Worm (Caenorhabditis elegans) whole organism, L1 larva: Measurements from ENCODE around the gene R186.8.
A peak's percentile ranks its signal among the peaks of the same experiment; 100 is the strongest.

ENCODE experiments used
- C16A3.4 ChIP-seq: fragments of 150-350 bp; optimal IDR thresholded peaks from 2 replicates; lab custom pipeline; 2014; ENCODE audit warnings: missing biosample characterization, missing genetic modification characterization
- Y116A8C.19 ChIP-seq: sonication (generic microtip); optimal IDR thresholded peaks from 2 replicates; lab custom pipeline; 2016; ENCODE audit warnings: missing compliant biosample characterization, missing genetic modification characterization, borderline replicate concordance
- aha-1 ChIP-seq: fragments of 150-350 bp; optimal IDR thresholded peaks from 2 replicates; lab custom pipeline; 2014; ENCODE audit warnings: missing biosample characterization, missing genetic modification characterization
- alr-1 ChIP-seq: fragments of 200-800 bp; sonication (Bioruptor generic); optimal IDR thresholded peaks from 2 replicates; lab custom pipeline; 2018; ENCODE audit warnings: borderline replicate concordance, mild to moderate bottlenecking, missing genetic modification characterization, missing compliant biosample characterization
- aly-2 ChIP-seq: fragments of 150-350 bp; optimal IDR thresholded peaks from 2 replicates; lab custom pipeline; 2014; ENCODE audit warnings: missing biosample characterization, missing genetic modification characterization
- ama-1 ChIP-seq: fragments of 150-350 bp; optimal IDR thresholded peaks from 2 replicates; lab custom pipeline; 2014
- blmp-1 ChIP-seq: fragments of 150-350 bp; optimal IDR thresholded peaks from 2 replicates; lab custom pipeline; 2014; ENCODE audit warnings: missing biosample characterization, missing genetic modification characterization
- ceh-63 ChIP-seq: fragments of 200-800 bp; sonication (Bioruptor generic); optimal IDR thresholded peaks from 2 replicates; lab custom pipeline; 2018; ENCODE audit warnings: mild to moderate bottlenecking, missing genetic modification characterization, missing compliant biosample characterization
- ceh-8 ChIP-seq: fragments of 200-800 bp; sonication (Bioruptor generic); optimal IDR thresholded peaks from 2 replicates; lab custom pipeline; 2018; ENCODE audit warnings: mild to moderate bottlenecking, missing genetic modification characterization, moderate library complexity, missing compliant biosample characterization
- ceh-82 ChIP-seq, 3 experiments: fragments of 150-350 bp in 1 of 3; sonication (generic microtip) in 2 of 3; optimal IDR thresholded peaks; 2 replicates each; lab custom pipeline; 2014 to 2017; ENCODE audit warnings: missing biosample characterization in 3 of 3, missing genetic modification characterization in 3 of 3
- dpl-1 ChIP-seq, 3 experiments: fragments of 150-350 bp in 2 of 3; sonication (generic microtip) in 1 of 3; optimal IDR thresholded peaks; 2 replicates each; lab custom pipeline; 2014 to 2017; ENCODE audit warnings: missing biosample characterization in 3 of 3, missing genetic modification characterization in 3 of 3, missing genetic modification reagents in 3 of 3
- efl-1 ChIP-seq, 4 experiments: fragments of 150-350 bp; optimal IDR thresholded peaks in 3 of 4; peaks in 1 of 4; 1 replicate in 1 of 4; 2 replicates in 3 of 4; lab custom pipeline; 2014; ENCODE audit warnings: missing biosample characterization in 2 of 4, missing genetic modification characterization in 2 of 4, missing genetic modification reagents in 2 of 4
- egl-13 ChIP-seq: sonication (generic microtip); optimal IDR thresholded peaks from 2 replicates; lab custom pipeline; 2016; ENCODE audit warnings: missing genotype, missing genetic modification reagents, missing genetic modification characterization, missing compliant biosample characterization
- egl-27 ChIP-seq, 2 experiments: fragments of 150-350 bp in 1 of 2; sonication (generic microtip); optimal IDR thresholded peaks; 3 replicates each; lab custom pipeline; 2017 to 2018; ENCODE audit warnings: missing biosample characterization in 2 of 2, missing genetic modification characterization in 2 of 2, missing genetic modification reagents in 2 of 2
- elt-2 ChIP-seq: sonication (generic microtip); optimal IDR thresholded peaks from 2 replicates; lab custom pipeline; 2016; ENCODE audit warnings: missing genetic modification characterization, mild to moderate bottlenecking, inconsistent platforms, missing compliant biosample characterization, missing genetic modification reagents
- fkh-4 ChIP-seq: sonication (generic microtip); optimal IDR thresholded peaks from 2 replicates; lab custom pipeline; 2016; ENCODE audit warnings: missing compliant biosample characterization, missing genetic modification characterization, borderline replicate concordance
- grh-1 ChIP-seq: fragments of 200-800 bp; sonication (Bioruptor generic); IDR thresholded peaks from 2 replicates; pipeline ENCODE4 v1.3.6; 2022; ENCODE audit warnings: missing genetic modification reagents, missing genetic modification characterization, missing compliant biosample characterization
- lin-14 ChIP-seq: fragments of 200-800 bp; sonication (Bioruptor generic); optimal IDR thresholded peaks from 2 replicates; lab custom pipeline; 2018; ENCODE audit warnings: mild to moderate bottlenecking, missing genetic modification characterization, moderate library complexity, missing compliant biosample characterization
- lin-15B ChIP-seq: fragments of 150-350 bp; sonication (generic microtip); optimal IDR thresholded peaks from 3 replicates; lab custom pipeline; 2014; ENCODE audit warnings: missing biosample characterization, missing genetic modification characterization
- lin-39 ChIP-seq: fragments of 150-350 bp; optimal IDR thresholded peaks from 2 replicates; lab custom pipeline; 2014; ENCODE audit warnings: missing biosample characterization, missing genetic modification reagents, missing genetic modification characterization
- lsy-2 ChIP-seq, 2 experiments: fragments of 150-350 bp; optimal IDR thresholded peaks; 2 replicates each; lab custom pipeline; 2014; ENCODE audit warnings: missing biosample characterization in 2 of 2, missing genetic modification characterization in 2 of 2
- mdl-1 ChIP-seq, 2 experiments: fragments of 150-350 bp; optimal IDR thresholded peaks; 2 replicates each; lab custom pipeline; 2014 to 2017; ENCODE audit warnings: missing biosample characterization in 2 of 2, missing genetic modification characterization in 2 of 2, inconsistent platforms in 1 of 2
- mef-2 ChIP-seq: fragments of 150-350 bp; optimal IDR thresholded peaks from 2 replicates; lab custom pipeline; 2014; ENCODE audit warnings: missing biosample characterization, missing genetic modification characterization
- mep-1 ChIP-seq: fragments of 150-350 bp; optimal IDR thresholded peaks from 2 replicates; lab custom pipeline; 2014; ENCODE audit warnings: missing biosample characterization, missing genetic modification characterization
- nhr-12 ChIP-seq: sonication (generic microtip); optimal IDR thresholded peaks from 2 replicates; lab custom pipeline; 2017; ENCODE audit warnings: missing biosample characterization, missing genetic modification characterization
- nhr-237 ChIP-seq: fragments of 150-350 bp; optimal IDR thresholded peaks from 2 replicates; lab custom pipeline; 2014; ENCODE audit warnings: missing biosample characterization, missing genetic modification characterization
- nhr-85 ChIP-seq: sonication (generic microtip); peaks from one replicate; lab custom pipeline; 2016; ENCODE audit warnings: missing genetic modification characterization, inconsistent platforms, missing compliant biosample characterization
- pqm-1 ChIP-seq: sonication (generic microtip); optimal IDR thresholded peaks from 3 replicates; lab custom pipeline; 2017; ENCODE audit warnings: missing biosample characterization, missing genetic modification characterization
- rnt-1 ChIP-seq: sonication (generic microtip); optimal IDR thresholded peaks from 2 replicates; lab custom pipeline; 2016; ENCODE audit warnings: mild to moderate bottlenecking, missing genetic modification characterization, moderate library complexity, missing compliant biosample characterization
- snpc-4 ChIP-seq: fragments of 150-350 bp; optimal IDR thresholded peaks from 2 replicates; lab custom pipeline; 2014; ENCODE audit warnings: missing biosample characterization, missing genetic modification characterization
- snu-23 ChIP-seq: sonication (generic microtip); optimal IDR thresholded peaks from 2 replicates; lab custom pipeline; 2016; ENCODE audit warnings: missing genetic modification characterization, missing compliant biosample characterization
- sup-37 ChIP-seq: fragments of 200-800 bp; sonication (Bioruptor generic); optimal IDR thresholded peaks from 2 replicates; lab custom pipeline; 2018; ENCODE audit warnings: mild to moderate bottlenecking, missing genetic modification characterization, missing compliant biosample characterization
- tbx-2 ChIP-seq: sonication (generic microtip); optimal IDR thresholded peaks from 2 replicates; lab custom pipeline; 2016; ENCODE audit warnings: missing genetic modification characterization, missing compliant biosample characterization
- unc-62 ChIP-seq: fragments of 150-350 bp; optimal IDR thresholded peaks from 2 replicates; lab custom pipeline; 2014; ENCODE audit warnings: missing biosample characterization, missing genetic modification reagents, missing genetic modification characterization
- xbp-1 ChIP-seq: sonication (generic microtip); optimal IDR thresholded peaks from 2 replicates; lab custom pipeline; 2016; ENCODE audit warnings: missing genetic modification characterization, missing compliant biosample characterization
- zag-1 ChIP-seq: fragments of 150-350 bp; optimal IDR thresholded peaks from 2 replicates; lab custom pipeline; 2014; ENCODE audit warnings: missing biosample characterization, missing genetic modification characterization
- ztf-4 ChIP-seq: fragments of 150-350 bp; optimal IDR thresholded peaks from 2 replicates; lab custom pipeline; 2014; ENCODE audit warnings: missing biosample characterization, missing genetic modification characterization

R186.8 gene

DNA sequence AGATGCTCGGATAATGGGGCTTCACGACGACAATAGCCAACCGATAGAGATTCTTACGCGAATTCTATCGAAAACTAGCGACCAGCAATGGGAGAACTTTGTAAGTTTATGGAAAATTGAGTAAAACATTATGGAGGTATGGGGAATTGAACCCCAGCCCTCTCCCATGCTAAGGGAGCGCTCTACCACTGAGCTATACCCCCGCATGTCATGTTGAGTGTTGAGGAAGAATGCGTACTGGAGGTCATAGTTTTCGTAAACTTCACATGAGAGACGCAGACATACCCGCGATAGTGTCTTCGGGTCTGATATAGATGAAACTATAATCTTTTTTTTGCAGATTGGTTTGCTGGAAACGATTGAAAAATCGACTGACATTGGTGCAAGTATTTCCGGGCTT is 35.6 kb upstream of the R186.8 start (continued):
- no peak for TF ChIP-seq nhr-12
- TF ChIP-seq sup-37 (GFP tag; lab: Kevin White, UChicago) = no peak
- no peak for TF ChIP-seq aha-1
- TF ChIP-seq snpc-4 (tag; lab: Kevin White, UChicago) = peak; percentile 58
- peak; percentile 47 to 70 for TF ChIP-seq lsy-2 (tag; optimal IDR thresholded peaks at IDR 0.05; lab: Kevin White, UChicago)
- peak; percentile 79 for TF ChIP-seq aly-2 (tag; lab: Kevin White, UChicago)
- no peak for TF ChIP-seq pqm-1 (tag; lab: Kevin White, UChicago)
- no peak for TF ChIP-seq ceh-8 (GFP tag; lab: Kevin White, UChicago)

DNA sequence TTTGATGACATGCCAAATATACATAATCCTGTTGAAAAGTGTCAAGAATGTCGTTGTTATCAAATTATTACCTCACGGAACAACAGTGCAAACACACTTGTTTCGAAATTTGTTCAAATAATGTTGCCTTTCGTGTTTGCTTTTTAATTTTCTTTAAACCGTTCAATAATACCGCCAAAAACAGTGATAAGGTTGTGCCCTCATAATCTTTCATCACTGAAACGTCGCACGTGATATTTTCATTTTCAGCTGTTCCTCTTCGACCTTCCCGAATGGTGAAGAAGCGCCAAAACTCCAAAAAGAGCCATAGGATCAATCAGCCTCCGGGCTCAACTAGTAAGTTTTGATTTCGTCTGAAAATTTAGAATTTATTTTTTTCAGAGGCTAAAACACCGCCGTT is 34.3 kb upstream of the R186.8 start, which contains the start of gene inft-2:
inft-2 (plus strand) TSS at position 248 of the 400 bp plus-strand sequence.
- TF ChIP-seq lin-14 (GFP tag; lab: Kevin White, UChicago) (no peak), mef-2 (tag; lab: Kevin White, UChicago) (no peak), sup-37 (GFP tag; lab: Kevin White, UChicago) (no peak), efl-1 (optimal IDR thresholded peaks at IDR 0.05; lab: Kevin White, UChicago) (no peak), efl-1 (GFP tag; optimal IDR thresholded peaks at IDR 0.05 in 1 of 2; lab: Kevin White, UChicago) (peak in 1 of 2 experiments; percentile 52), ceh-82 (tag; optimal IDR thresholded peaks at IDR 0.05; lab: Kevin White, UChicago) (no peak), elt-2 (peak; percentile 25), lin-15B (no peak), rnt-1 (tag; lab: Kevin White, UChicago) (no peak), lsy-2 (tag; optimal IDR thresholded peaks at IDR 0.05; lab: Kevin White, UChicago) (no peak), mdl-1 (tag; optimal IDR thresholded peaks at IDR 0.05; lab: Kevin White, UChicago) (no peak), nhr-85 (tag; lab: Kevin White, UChicago) (no peak), lin-39 (no peak), egl-27 (tag; optimal IDR thresholded peaks at IDR 0.05; lab: Kevin White, UChicago) (no peak)
- TF ChIP-seq, all 84 proteins: peak for 2

ce11 chrV:13000068-13000467 is 32.3 kb upstream of the R186.8 start:
- TF ChIP-seq fkh-4 (no peak), tbx-2 (tag; lab: Kevin White, UChicago) (no peak), ztf-4 (tag; lab: Kevin White, UChicago) (no peak), zag-1 (no peak), xbp-1 (tag; lab: Kevin White, UChicago) (no peak), alr-1 (tag; lab: Kevin White, UChicago) (no peak), sup-37 (GFP tag; lab: Kevin White, UChicago) (no peak), snpc-4 (tag; lab: Kevin White, UChicago) (no peak), grh-1 (GFP tag; lab: Robert Waterston, UW) (no peak), unc-62 (GFP tag; lab: Kevin White, UChicago) (no peak), snu-23 (no peak), blmp-1 (tag; lab: Kevin White, UChicago) (no peak), egl-13 (tag; lab: Kevin White, UChicago) (no peak), Y116A8C.19 (tag; lab: Kevin White, UChicago) (no peak), nhr-12 (no peak), ceh-63 (GFP tag; lab: Kevin White, UChicago) (no peak), dpl-1 (GFP tag; optimal IDR thresholded peaks at IDR 0.05; lab: Kevin White, UChicago) (no peak), C16A3.4 (tag; lab: Kevin White, UChicago) (no peak)

DNA sequence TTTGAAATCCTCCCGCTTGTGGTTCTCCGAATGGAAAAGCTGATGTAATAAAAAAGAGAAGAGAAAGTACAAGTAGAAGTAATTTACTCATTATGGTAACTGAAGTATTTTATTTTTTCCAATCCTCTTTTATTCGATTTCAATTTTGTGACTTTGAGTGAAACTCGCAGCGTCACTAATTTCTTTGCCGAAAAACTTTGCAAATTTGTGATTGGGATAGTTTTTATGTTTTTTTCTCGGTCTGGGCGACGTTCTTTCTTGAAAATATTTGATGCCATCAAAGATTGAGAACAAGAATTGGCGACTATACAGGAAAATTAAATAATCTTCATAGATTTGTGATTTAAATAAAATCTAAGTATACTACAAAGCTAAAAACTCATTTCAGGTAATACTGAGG is 31.8 kb upstream of the R186.8 start, which contains the start of gene far-4:
far-4 (minus strand) TSS at position 101 of the 400 bp plus-strand sequence.
- TF ChIP-seq alr-1 (tag; lab: Kevin White, UChicago) (no peak), mep-1 (tag; lab: Kevin White, UChicago) (no peak), nhr-237 (no peak), fkh-4 (no peak), tbx-2 (tag; lab: Kevin White, UChicago) (no peak), aha-1 (no peak), unc-62 (GFP tag; lab: Kevin White, UChicago) (no peak), ama-1 (lab: Kevin White, UChicago) (no peak)
- TF ChIP-seq, all 84 proteins: peak for 0
